Worm (Caenorhabditis elegans) whole organism, L1 larva: ENCODE data around the gene mcp-1.

Experiments
- lin-13 ChIP-seq: fragments of 150-350 bp; optimal IDR thresholded peaks from 2 replicates; lab custom pipeline; 2014; ENCODE audit warnings: missing biosample characterization, missing genetic modification reagents, missing genetic modification characterization
- lir-3 ChIP-seq: sonication (generic microtip); optimal IDR thresholded peaks from 2 replicates; lab custom pipeline; 2016; ENCODE audit warnings: mild to moderate bottlenecking, missing genetic modification characterization, moderate library complexity, missing compliant biosample characterization; ENCODE audit not compliant: poor library complexity
- mab-9 ChIP-seq: fragments of 200-800 bp; sonication (Bioruptor generic); IDR thresholded peaks from 2 replicates; pipeline ENCODE4 v1.3.6; 2022; ENCODE audit warnings: missing genetic modification reagents, missing genetic modification characterization, missing compliant biosample characterization
- nhr-11 ChIP-seq: fragments of 150-350 bp; optimal IDR thresholded peaks from 2 replicates; lab custom pipeline; 2014; ENCODE audit warnings: missing biosample characterization, missing genetic modification characterization
- nhr-237 ChIP-seq: fragments of 150-350 bp; optimal IDR thresholded peaks from 2 replicates; lab custom pipeline; 2014; ENCODE audit warnings: missing biosample characterization, missing genetic modification characterization
- nhr-28 ChIP-seq: fragments of 150-350 bp; optimal IDR thresholded peaks from 2 replicates; lab custom pipeline; 2014; ENCODE audit warnings: missing biosample characterization, missing genetic modification characterization
- nhr-76 ChIP-seq: sonication (generic microtip); optimal IDR thresholded peaks from 2 replicates; lab custom pipeline; 2017; ENCODE audit warnings: missing biosample characterization, missing genetic modification characterization
- nhr-90 ChIP-seq: sonication (generic microtip); optimal IDR thresholded peaks from 2 replicates; lab custom pipeline; 2016; ENCODE audit warnings: mild to moderate bottlenecking, missing genetic modification characterization, missing compliant biosample characterization; ENCODE audit not compliant: poor library complexity
- pag-3 ChIP-seq: sonication (generic microtip); optimal IDR thresholded peaks from 2 replicates; lab custom pipeline; 2017; ENCODE audit warnings: missing genetic modification characterization, mild to moderate bottlenecking, missing compliant biosample characterization, antibody characterized with exemption, borderline replicate concordance; ENCODE audit not compliant: insufficient read depth
- skn-1 ChIP-seq: fragments of 150-350 bp; optimal IDR thresholded peaks from 2 replicates; lab custom pipeline; 2014; ENCODE audit warnings: missing biosample characterization, missing genetic modification characterization
- snpc-4 ChIP-seq: fragments of 150-350 bp; optimal IDR thresholded peaks from 2 replicates; lab custom pipeline; 2014; ENCODE audit warnings: missing biosample characterization, missing genetic modification characterization
- snu-23 ChIP-seq: sonication (generic microtip); optimal IDR thresholded peaks from 2 replicates; lab custom pipeline; 2016; ENCODE audit warnings: missing genetic modification characterization, missing compliant biosample characterization
- sptf-1 ChIP-seq: fragments of 150-350 bp; optimal IDR thresholded peaks from 2 replicates; lab custom pipeline; 2014; ENCODE audit warnings: missing biosample characterization, missing genetic modification characterization
- unc-130 ChIP-seq: fragments of 150-350 bp; optimal IDR thresholded peaks from 2 replicates; lab custom pipeline; 2017; ENCODE audit warnings: missing biosample characterization, missing genetic modification characterization, inconsistent platforms

DNA sequence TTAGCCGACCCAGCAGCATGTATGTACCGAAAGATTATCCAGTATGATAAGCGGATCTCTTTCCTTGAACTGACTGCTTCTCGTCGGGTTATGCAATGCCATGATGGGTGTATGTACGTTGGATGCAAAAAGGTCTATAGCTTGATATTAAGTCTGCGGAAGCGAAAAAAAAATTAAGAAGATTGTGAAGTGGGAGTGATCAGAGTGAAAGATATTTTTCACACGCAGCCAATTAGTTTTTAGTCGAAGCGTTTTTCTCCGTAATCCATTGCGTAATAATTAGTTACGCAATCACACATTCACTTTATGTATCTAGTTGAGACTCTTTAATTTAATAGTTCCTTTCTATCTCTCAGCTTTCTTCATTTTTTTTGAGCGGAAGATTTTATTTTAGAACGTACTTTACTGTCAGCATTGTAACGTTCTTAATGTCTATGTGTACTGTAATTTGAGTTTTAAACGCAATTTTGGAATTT is 11.9 kb upstream of the mcp-1 start:
- TF ChIP-seq lin-13 (no peak), lir-3 (no peak), nhr-11 (tag; lab: Kevin White, UChicago) (no peak), nhr-237 (tag; lab: Kevin White, UChicago) (no peak), snu-23 (GFP tag; lab: Kevin White, UChicago) (no peak), snpc-4 (tag; lab: Kevin White, UChicago) (no peak), mab-9 (no peak), sptf-1 (tag; lab: Kevin White, UChicago) (no peak), pag-3 (no peak), nhr-76 (tag; lab: Kevin White, UChicago) (no peak), skn-1 (tag; lab: Kevin White, UChicago) (no peak), nhr-28 (tag; lab: Kevin White, UChicago) (no peak), unc-130 (tag; lab: Kevin White, UChicago) (no peak), nhr-90 (tag; lab: Kevin White, UChicago) (no peak)
